Fruit fly (Drosophila melanogaster): Measurements from ENCODE around the gene CG13901.

The CG13901 gene

dm6 chr3L:815234-816200 lies 22.1 kb downstream of the CG13901 start (continued):
- no peak for TF ChIP-seq vfl (GFP tag; optimal IDR thresholded peaks at IDR 0.05)
- no peak for TF ChIP-seq Ets65A (GFP tag)
- TF ChIP-seq CG16863 (GFP tag; optimal IDR thresholded peaks at IDR 0.05), result no peak
- no peak for TF ChIP-seq CG15696 (tag; optimal IDR thresholded peaks at IDR 0.05)
- no peak for TF ChIP-seq CG10321 (GFP tag; IDR thresholded peaks at IDR 0.05)
- no peak for TF ChIP-seq CG18011 (GFP tag; optimal IDR thresholded peaks at IDR 0.05)
- no peak for TF ChIP-seq pfk (GFP tag; optimal IDR thresholded peaks at IDR 0.05)
- no peak for TF ChIP-seq dm (GFP tag; optimal IDR thresholded peaks at IDR 0.05)
- TF ChIP-seq jing (GFP tag; optimal IDR thresholded peaks at IDR 0.05), result no peak
- TF ChIP-seq CG10979 (tag; optimal IDR thresholded peaks at IDR 0.05), result peak; percentile 19
- TF ChIP-seq Ptx1 (GFP tag; IDR thresholded peaks at IDR 0.05), result peak; percentile 53
- peak; percentile 22 for TF ChIP-seq da (GFP tag; optimal IDR thresholded peaks at IDR 0.05)
- TF ChIP-seq onecut (GFP tag; IDR thresholded peaks at IDR 0.05), result no peak
- TF ChIP-seq CG10543 (GFP tag; optimal IDR thresholded peaks at IDR 0.05), result peak; percentile 7

- TF ChIP-seq da (GFP tag; optimal IDR thresholded peaks at IDR 0.05) (no peak), CG8281 (tag; optimal IDR thresholded peaks at IDR 0.05) (no peak), wor (GFP tag; IDR thresholded peaks at IDR 0.05) (no peak), Drgx (GFP tag; IDR thresholded peaks at IDR 0.05) (peak; percentile 56), cg (GFP tag; optimal IDR thresholded peaks at IDR 0.05) (no peak), Sox100B (GFP tag; optimal IDR thresholded peaks at IDR 0.05) (no peak), tgo (GFP tag; IDR thresholded peaks at IDR 0.05) (no peak), zf30C (GFP tag; optimal IDR thresholded peaks at IDR 0.05) (peak; percentile 26), ham (GFP tag; IDR thresholded peaks at IDR 0.05) (no peak), Hsf (GFP tag; optimal IDR thresholded peaks at IDR 0.05) (no peak), CG15011 (GFP tag; optimal IDR thresholded peaks at IDR 0.05) (no peak), CG7556 (GFP tag; optimal IDR thresholded peaks at IDR 0.05) (no peak), bsh (GFP tag; optimal IDR thresholded peaks at IDR 0.05) (peak in 1 of 2 experiments; percentile 9), esg (GFP tag; conservative IDR thresholded peaks at IDR 0.05) (no peak), eyg (GFP tag; optimal IDR thresholded peaks at IDR 0.05) (no peak), CG17802 (tag; optimal IDR thresholded peaks at IDR 0.05) (no peak), emc (GFP tag; optimal IDR thresholded peaks at IDR 0.05) (no peak), CG17829 (tag; optimal IDR thresholded peaks at IDR 0.05) (no peak), CG15479 (GFP tag; optimal IDR thresholded peaks at IDR 0.05) (no peak), Eip74EF (GFP tag; optimal IDR thresholded peaks at IDR 0.05) (no peak), CG8944 (GFP tag; optimal IDR thresholded peaks at IDR 0.05) (no peak), gce (GFP tag; IDR thresholded peaks at IDR 0.05) (no peak)
These were observed 23.7 kb downstream of the CG13901 start for dm6 chr3L:813911-814310.

dm6 chr3L:813229-813837 lies 24.3 kb downstream of the CG13901 start:
- TF ChIP-seq CG17359 (tag; optimal IDR thresholded peaks at IDR 0.05), result peak; percentile 48
- TF ChIP-seq NC2α (GFP tag; optimal IDR thresholded peaks at IDR 0.05), result peak; percentile 2
- TF ChIP-seq twi (tag; optimal IDR thresholded peaks at IDR 0.05), result peak; percentile 95
- no peak for TF ChIP-seq ftz-f1 (GFP tag; optimal IDR thresholded peaks at IDR 0.05)
- TF ChIP-seq CG30020 (tag; optimal IDR thresholded peaks at IDR 0.05), result no peak
- no peak for TF ChIP-seq CG2199 (GFP tag; IDR thresholded peaks at IDR 0.05)
- peak; percentile 44 for TF ChIP-seq gem (tag; optimal IDR thresholded peaks at IDR 0.05)
- TF ChIP-seq CG7786 (GFP tag; optimal IDR thresholded peaks at IDR 0.05), result no peak
- no peak for TF ChIP-seq Asciz (GFP tag; optimal IDR thresholded peaks at IDR 0.05)
- TF ChIP-seq jumu (GFP tag; optimal IDR thresholded peaks at IDR 0.05), result no peak
- TF ChIP-seq CG2202 (tag; optimal IDR thresholded peaks at IDR 0.05), result no peak
- TF ChIP-seq shn (GFP tag; optimal IDR thresholded peaks at IDR 0.05), result no peak
- TF ChIP-seq CG10654 (GFP tag; optimal IDR thresholded peaks at IDR 0.05), result no peak

Measured in whole organism, embryonic.